Worm (Caenorhabditis elegans): ENCODE data around the gene trp-2.
"Not testable (repeated sequence)": the region's sequence is repeated elsewhere in the genome, so short reads cannot be mapped to it uniquely, and the experiment has no call there.

trp-2 gene

DNA sequence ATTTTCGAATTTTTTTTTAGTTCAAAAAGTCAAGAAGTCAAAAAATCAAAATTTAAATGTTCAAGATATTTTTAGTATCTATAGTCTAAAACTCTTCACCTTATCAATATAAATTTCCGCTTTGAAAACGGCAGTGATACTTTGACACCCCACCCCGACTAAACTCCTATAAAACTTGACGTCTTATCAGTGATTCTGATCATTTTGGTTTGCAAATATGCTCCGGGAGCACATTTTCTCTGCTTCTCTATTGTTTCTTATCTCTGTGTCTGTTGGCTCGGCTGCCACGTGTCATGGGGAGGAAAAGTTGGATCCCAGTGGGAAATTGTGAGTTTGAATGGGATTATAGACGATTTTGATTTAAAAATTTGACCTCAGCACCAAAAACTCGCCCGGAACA is 10.8 kb downstream of the trp-2 start, which contains the start of gene clec-150:
Gene clec-150 (plus strand): TSS at position 198 of the 400 bp plus-strand sequence.
- TF ChIP-seq unc-62 (GFP tag; optimal IDR thresholded peaks at IDR 0.05) = peak; percentile 18
- no peak for TF ChIP-seq hsf-1 (GFP tag; IDR thresholded peaks at IDR 0.05)
- TF ChIP-seq tbp1 (GFP tag; optimal IDR thresholded peaks at IDR 0.05) = peak; percentile 1
- TF ChIP-seq nhr-80 (tag; optimal IDR thresholded peaks at IDR 0.05) = peak; percentile 93
- TF ChIP-seq cebp-1 (GFP tag; IDR thresholded peaks at IDR 0.05) = no peak
- TF ChIP-seq cebp-1 (tag; optimal IDR thresholded peaks at IDR 0.05) = peak; percentile 18
- TF ChIP-seq let-607 (tag; optimal IDR thresholded peaks at IDR 0.05) = peak; percentile 15 to 85
- TF ChIP-seq ets-4 (GFP tag; optimal IDR thresholded peaks at IDR 0.05) = peak; percentile 22
- no peak for TF ChIP-seq ceh-27 (GFP tag; optimal IDR thresholded peaks at IDR 0.05)
- TF ChIP-seq nhr-90 (tag; optimal IDR thresholded peaks at IDR 0.05) = peak; percentile 22
- peak; percentile 1 for TF ChIP-seq madf-10 (tag; optimal IDR thresholded peaks at IDR 0.05)

DNA sequence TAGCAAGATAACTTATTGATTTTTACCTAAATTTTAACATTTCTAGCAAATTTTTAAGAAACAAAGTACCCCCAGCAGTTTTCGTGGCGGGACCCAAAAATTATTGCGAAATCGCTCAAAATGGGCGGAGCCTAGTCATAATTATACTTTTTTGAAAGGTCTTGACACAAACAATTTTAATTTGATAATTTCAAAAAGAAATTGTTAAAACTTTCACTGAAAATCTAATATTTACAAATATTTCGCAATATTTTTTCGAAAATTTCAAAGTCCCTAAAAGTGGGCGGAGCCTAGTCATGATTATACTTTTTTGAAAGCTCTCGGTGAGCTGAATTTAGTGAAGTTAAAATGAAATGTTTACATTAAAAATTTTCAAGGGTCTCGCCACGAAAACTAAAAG is 12.8 kb downstream of the trp-2 start:
- TF ChIP-seq attf-5 (GFP tag; optimal IDR thresholded peaks at IDR 0.05) = no peak
- peak; percentile 57; the same call in 1 of the 2 replicates for TF ChIP-seq cebp-1 (GFP tag; IDR thresholded peaks at IDR 0.05)
- TF ChIP-seq cebp-1 (tag; optimal IDR thresholded peaks at IDR 0.05) = peak; percentile 92

DNA sequence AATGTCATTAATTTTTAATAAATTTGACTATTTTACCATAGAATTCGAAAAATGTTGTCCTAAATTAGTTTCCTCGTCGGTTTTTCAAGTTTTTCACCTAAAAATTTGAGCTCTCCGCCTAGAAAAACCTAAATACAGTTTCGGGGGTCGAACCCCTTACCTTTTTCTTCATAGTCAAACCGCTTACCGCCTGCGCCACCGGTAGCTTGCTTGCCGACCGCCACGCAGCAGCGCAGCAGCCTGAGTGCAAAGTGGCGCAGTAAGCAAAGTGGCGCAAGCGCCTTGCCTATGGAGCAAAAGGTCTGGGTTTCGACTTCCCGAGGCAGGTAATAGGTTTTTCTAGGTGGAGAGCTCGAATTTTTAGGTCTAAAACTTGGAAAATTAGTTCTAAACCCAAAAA is 14.5 kb downstream of the trp-2 start:
- TF ChIP-seq tbp1 (GFP tag; optimal IDR thresholded peaks at IDR 0.05) (peak; percentile 62), egrh-3 (GFP tag; IDR thresholded peaks at IDR 0.05) (peak; percentile 72), rpc-1 (tag; optimal IDR thresholded peaks at IDR 0.05) (peak; percentile 47)
- not testable (repeated sequence) for TF ChIP-seq rpc-1 (optimal IDR thresholded peaks at IDR 0.05)

DNA sequence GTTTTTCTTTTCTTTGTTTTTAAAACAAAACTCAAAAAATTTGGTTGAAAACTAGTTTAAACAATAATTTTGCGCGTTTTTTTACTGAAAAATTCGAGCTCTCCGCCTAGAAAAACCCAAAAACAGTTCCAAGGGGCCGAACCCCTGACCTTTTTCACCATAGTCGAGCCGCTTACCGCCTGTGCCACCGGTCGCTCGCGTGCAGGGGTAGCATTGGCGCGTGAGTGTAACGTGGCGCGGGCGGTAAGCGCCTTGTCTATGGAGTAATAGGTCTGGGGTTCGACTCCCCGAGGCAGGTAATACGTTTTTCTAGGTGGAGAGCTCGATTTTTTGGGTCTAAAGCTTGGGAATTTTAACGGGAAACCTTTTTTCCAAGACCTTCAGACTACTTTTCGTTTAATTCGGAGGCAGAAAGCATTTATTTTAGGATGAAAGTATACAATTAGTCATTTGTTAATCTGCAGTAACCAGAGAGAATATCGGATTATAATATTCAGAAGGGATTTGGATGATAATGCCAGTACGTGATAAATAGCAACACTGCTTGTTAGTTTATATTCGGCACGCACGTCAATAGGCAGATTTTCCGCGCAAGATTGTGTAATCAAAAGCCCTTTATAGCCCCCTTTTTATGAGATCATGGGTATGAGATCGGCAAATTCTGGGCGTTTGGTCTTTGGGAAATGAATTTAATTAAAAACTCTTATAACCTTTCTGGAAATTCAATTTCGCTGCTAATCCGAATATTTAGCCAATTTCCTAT is 15.6 kb downstream of the trp-2 start:
- TF ChIP-seq mcd-1 (GFP tag; IDR thresholded peaks at IDR 0.05) = no peak
- TF ChIP-seq bed-1 (GFP tag; IDR thresholded peaks at IDR 0.05) = no peak
- TF ChIP-seq hmg-1.2 (GFP tag; IDR thresholded peaks at IDR 0.05) = no peak
- TF ChIP-seq F33H1.4 (GFP tag; IDR thresholded peaks at IDR 0.05) = no peak
- TF ChIP-seq lin-26 (GFP tag; IDR thresholded peaks at IDR 0.05) = no peak
- no peak for TF ChIP-seq C06A6.2 (GFP tag; conservative IDR thresholded peaks at IDR 0.05)
- no peak for TF ChIP-seq B0019.2 (GFP tag; conservative IDR thresholded peaks at IDR 0.05)
- TF ChIP-seq T07F8.4 (tag; optimal IDR thresholded peaks at IDR 0.05) = no peak
- no peak for TF ChIP-seq cebp-2 (GFP tag; IDR thresholded peaks at IDR 0.05)
- TF ChIP-seq D2030.7 (GFP tag; IDR thresholded peaks at IDR 0.05) = peak; percentile 39; the same call in 1 of the 2 replicates
- no peak for TF ChIP-seq ceh-40 (GFP tag; IDR thresholded peaks at IDR 0.05)
- TF ChIP-seq ztf-18 (tag; optimal IDR thresholded peaks at IDR 0.05) = no peak
- TF ChIP-seq dpff-1 (tag; optimal IDR thresholded peaks at IDR 0.05) = no peak
- TF ChIP-seq rpc-1 (optimal IDR thresholded peaks at IDR 0.05) = no peak
- TF ChIP-seq rpc-1 (tag; optimal IDR thresholded peaks at IDR 0.05) = peak; percentile 40
- no peak for TF ChIP-seq B0261.1 (tag; optimal IDR thresholded peaks at IDR 0.05)
- no peak for TF ChIP-seq nhr-179 (tag; optimal IDR thresholded peaks at IDR 0.05)
- TF ChIP-seq Y79H2A.3 (GFP tag; conservative IDR thresholded peaks at IDR 0.05) = no peak
- peak; percentile 72 for TF ChIP-seq tbp1 (GFP tag; optimal IDR thresholded peaks at IDR 0.05)
- TF ChIP-seq sptf-2 (GFP tag; optimal IDR thresholded peaks at IDR 0.05) = no peak
- TF ChIP-seq mes-4 (tag; optimal IDR thresholded peaks at IDR 0.05) = no peak
- no peak for TF ChIP-seq akir-1 (GFP tag; optimal IDR thresholded peaks at IDR 0.05)
- TF ChIP-seq madf-3 (GFP tag; IDR thresholded peaks at IDR 0.05) = no peak
- no peak for TF ChIP-seq F39B2.1 (GFP tag; IDR thresholded peaks at IDR 0.05)
- no peak for TF ChIP-seq ztf-25 (GFP tag; IDR thresholded peaks at IDR 0.05)
- no peak for TF ChIP-seq dox-1 (GFP tag; IDR thresholded peaks at IDR 0.05)
- TF ChIP-seq lsl-1 (GFP tag; optimal IDR thresholded peaks at IDR 0.05) = peak; percentile 5
- TF ChIP-seq tbx-9 (tag; optimal IDR thresholded peaks at IDR 0.05; ENCODE audit: borderline replicate concordance) = no peak
- TF ChIP-seq zfh-2 (GFP tag; conservative IDR thresholded peaks at IDR 0.05) = 0 out of 2 replicates have a peak, but pooled peaks have one; percentile 46
- TF ChIP-seq aptf-2 (GFP tag; conservative IDR thresholded peaks at IDR 0.05) = no peak
- TF ChIP-seq nhr-27 (tag; optimal IDR thresholded peaks at IDR 0.05) = no peak
